Fruit fly (Drosophila melanogaster): ENCODE measurements around the gene CG32982.

The CG32982 gene

DNA sequence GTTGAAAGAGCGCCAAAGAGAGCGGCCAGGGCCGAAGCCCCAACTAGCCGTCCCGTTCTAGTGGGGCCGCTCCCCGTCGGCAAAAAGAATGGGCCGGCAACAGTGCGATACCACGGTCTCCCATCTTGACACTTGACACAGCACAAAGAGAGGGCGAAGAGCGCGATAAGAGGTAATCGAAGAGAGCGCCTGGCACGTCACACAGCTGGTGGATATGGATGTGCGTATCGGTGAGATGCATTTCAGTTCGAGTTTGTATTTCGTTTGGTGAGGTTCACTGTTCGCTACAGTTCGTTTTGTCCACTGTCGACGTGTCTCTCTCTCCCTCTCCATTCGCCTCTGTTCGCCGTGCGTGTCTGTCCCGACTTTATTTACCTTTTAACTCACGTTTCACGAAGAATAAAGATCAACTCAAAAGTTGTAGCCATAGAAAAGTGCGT is 50.6 kb downstream of the CG32982 start (continued):
- TF ChIP-seq BEAF-32 (GFP tag; optimal IDR thresholded peaks at IDR 0.05): no peak
- peak; percentile 37 for TF ChIP-seq CG7987 (GFP tag; optimal IDR thresholded peaks at IDR 0.05)
- TF ChIP-seq Bgb (GFP tag; IDR thresholded peaks at IDR 0.05; ENCODE audit: partially characterized antibody): peak; percentile 57
- peak; percentile 68 for TF ChIP-seq abd-A (tag; optimal IDR thresholded peaks at IDR 0.05)
- TF ChIP-seq CG15073 (GFP tag; optimal IDR thresholded peaks at IDR 0.05): no peak
- TF ChIP-seq crp (GFP tag; optimal IDR thresholded peaks at IDR 0.05): peak in 1 of 2 experiments; percentile 37
- no peak for TF ChIP-seq run (tag; optimal IDR thresholded peaks at IDR 0.05)
- TF ChIP-seq CG6175 (GFP tag; IDR thresholded peaks at IDR 0.05): no peak
- TF ChIP-seq Nf-YA (GFP tag; IDR thresholded peaks at IDR 0.05): no peak
- TF ChIP-seq MESR4 (GFP tag; optimal IDR thresholded peaks at IDR 0.05): no peak
- peak; percentile 18 for TF ChIP-seq CG8924 (tag; optimal IDR thresholded peaks at IDR 0.05)
- no peak for TF ChIP-seq Ssrp (tag; optimal IDR thresholded peaks at IDR 0.05)
- no peak for TF ChIP-seq sisA (GFP tag; IDR thresholded peaks at IDR 0.05)
- no peak for TF ChIP-seq Doc2 (GFP tag; IDR thresholded peaks at IDR 0.05)
- no peak for TF ChIP-seq CG14441 (GFP tag; IDR thresholded peaks at IDR 0.05)
- no peak for TF ChIP-seq CG5180 (GFP tag; optimal IDR thresholded peaks at IDR 0.05)
- TF ChIP-seq CG11560 (tag; IDR thresholded peaks at IDR 0.05): no peak
- no peak for TF ChIP-seq CG14965 (GFP tag; optimal IDR thresholded peaks at IDR 0.05; ENCODE audit: borderline replicate concordance)
- TF ChIP-seq CG11696 (GFP tag; IDR thresholded peaks at IDR 0.05): peak; percentile 73
- no peak for TF ChIP-seq CG12236 (GFP tag; optimal IDR thresholded peaks at IDR 0.05)
- TF ChIP-seq sqz (GFP tag; optimal IDR thresholded peaks at IDR 0.05): peak; percentile 15
- no peak for TF ChIP-seq CG33213 (GFP tag; optimal IDR thresholded peaks at IDR 0.05)
- TF ChIP-seq nmo (GFP tag; optimal IDR thresholded peaks at IDR 0.05): no peak
- no peak for TF ChIP-seq CoRest (tag; optimal IDR thresholded peaks at IDR 0.05)
- no peak for TF ChIP-seq h (optimal IDR thresholded peaks at IDR 0.05)
- TF ChIP-seq sug (tag; optimal IDR thresholded peaks at IDR 0.05): peak; percentile 29
- TF ChIP-seq gt (GFP tag; IDR thresholded peaks at IDR 0.05): no peak
- TF ChIP-seq usp (GFP tag; optimal IDR thresholded peaks at IDR 0.05): no peak
- TF ChIP-seq CG13775 (GFP tag; optimal IDR thresholded peaks at IDR 0.05): no peak
- peak; percentile 57 for TF ChIP-seq lab (GFP tag; optimal IDR thresholded peaks at IDR 0.05)
- TF ChIP-seq ttk (GFP tag; IDR thresholded peaks at IDR 0.05): no peak
- TF ChIP-seq CG14050 (GFP tag; IDR thresholded peaks at IDR 0.05): peak; percentile 15; the same call in 2 of the 3 replicates
- TF ChIP-seq ewg (GFP tag; optimal IDR thresholded peaks at IDR 0.05): no peak
- no peak for TF ChIP-seq CG4617 (GFP tag; optimal IDR thresholded peaks at IDR 0.05; ENCODE audit: borderline replicate concordance)
- TF ChIP-seq CG9727 (GFP tag; optimal IDR thresholded peaks at IDR 0.05): peak; percentile 18
- TF ChIP-seq cas (GFP tag; IDR thresholded peaks at IDR 0.05): no peak
- no peak for TF ChIP-seq Fer2 (tag; optimal IDR thresholded peaks at IDR 0.05)
- no peak for TF ChIP-seq B-H2 (GFP tag; optimal IDR thresholded peaks at IDR 0.05)
- TF ChIP-seq lola (GFP tag; optimal IDR thresholded peaks at IDR 0.05): no peak
- no peak for TF ChIP-seq az2 (GFP tag; optimal IDR thresholded peaks at IDR 0.05)
- TF ChIP-seq pho (GFP tag; optimal IDR thresholded peaks at IDR 0.05): no peak
- no peak for TF ChIP-seq CG43689 (GFP tag; IDR thresholded peaks at IDR 0.05)
- TF ChIP-seq Dbx (GFP tag; IDR thresholded peaks at IDR 0.05): peak; percentile 67; the same call in 2 of the 3 replicates
- peak; percentile 79 for TF ChIP-seq CG34224 (GFP tag; IDR thresholded peaks at IDR 0.05; ENCODE audit: partially characterized antibody)
- no peak for TF ChIP-seq slbo (GFP tag; IDR thresholded peaks at IDR 0.05)
- no peak for TF ChIP-seq prd (optimal IDR thresholded peaks at IDR 0.05)
- TF ChIP-seq prd (GFP tag; IDR thresholded peaks at IDR 0.05): no peak
- TF ChIP-seq Eip74EF (GFP tag; optimal IDR thresholded peaks at IDR 0.05): peak in 1 of 2 experiments; percentile 53
- TF ChIP-seq fru (optimal IDR thresholded peaks at IDR 0.05): no peak
- TF ChIP-seq Myb (GFP tag; optimal IDR thresholded peaks at IDR 0.05): no peak
- peak; percentile 52 for TF ChIP-seq Xbp1 (GFP tag; optimal IDR thresholded peaks at IDR 0.05)

All from whole organism, embryonic.